Fruit fly (Drosophila melanogaster) whole organism, embryonic: ENCODE results near the gene qtc.
A peak's percentile ranks its signal among the peaks of the same experiment; 100 is the strongest.

Source experiments
- ATbp ChIP-seq: fragments of 200-800 bp; sonication (Bioruptor generic); optimal IDR thresholded peaks from 2 replicates; lab custom pipeline; 2017; ENCODE audit warnings: missing biosample characterization, mild to moderate bottlenecking, missing genetic modification characterization, missing genetic modification reagents
- Aef1 ChIP-seq: fragments of 200-800 bp; sonication (Bioruptor generic); IDR thresholded peaks from 3 replicates; pipeline ENCODE4 v1.3.6; 2022; ENCODE audit warnings: missing biosample characterization, missing genetic modification characterization
- CG10147 ChIP-seq: fragments of 200-800 bp; sonication (Bioruptor generic); optimal IDR thresholded peaks from 2 replicates; lab custom pipeline; 2019; ENCODE audit warnings: missing biosample characterization, mild to moderate bottlenecking, missing genetic modification characterization, moderate library complexity
- CG12299 ChIP-seq: fragments of 200-800 bp; sonication (Bioruptor generic); optimal IDR thresholded peaks from 2 replicates; lab custom pipeline; 2018; ENCODE audit warnings: missing biosample characterization, mild to moderate bottlenecking, missing genetic modification characterization
- CG12769 ChIP-seq: fragments of 200-800 bp; sonication (Bioruptor generic); optimal IDR thresholded peaks from 2 replicates; lab custom pipeline; 2019; ENCODE audit warnings: missing biosample characterization, mild to moderate bottlenecking, missing genetic modification characterization, moderate library complexity
- CG1647 ChIP-seq: fragments of 200-800 bp; sonication (Bioruptor generic); optimal IDR thresholded peaks from 3 replicates; lab custom pipeline; 2016; ENCODE audit warnings: missing biosample characterization, missing genetic modification characterization
- CG17328 ChIP-seq: fragments of 200-800 bp; sonication (Bioruptor generic); IDR thresholded peaks from 2 replicates; pipeline ENCODE4 v1.3.6; 2022; ENCODE audit warnings: missing biosample characterization, missing genetic modification characterization
- CG18599 ChIP-seq: fragments of 200-800 bp; sonication (Bioruptor generic); optimal IDR thresholded peaks from 3 replicates; lab custom pipeline; 2017; ENCODE audit warnings: missing biosample characterization, missing genetic modification characterization, mild to moderate bottlenecking, moderate library complexity, missing genetic modification reagents
- CG18764 ChIP-seq: fragments of 200-800 bp; sonication (Bioruptor generic); optimal IDR thresholded peaks from 3 replicates; lab custom pipeline; 2016; ENCODE audit warnings: missing biosample characterization, missing genetic modification characterization
- CG2120 ChIP-seq: fragments of 200-800 bp; sonication (Bioruptor generic); optimal IDR thresholded peaks from 3 replicates; lab custom pipeline; 2016; ENCODE audit warnings: missing biosample characterization, missing genetic modification characterization
- CG2678 ChIP-seq: fragments of 200-800 bp; sonication (Bioruptor generic); optimal IDR thresholded peaks from 3 replicates; lab custom pipeline; 2019; ENCODE audit warnings: missing biosample characterization, mild to moderate bottlenecking, missing genetic modification characterization, moderate library complexity
- CG2712 ChIP-seq: fragments of 200-800 bp; optimal IDR thresholded peaks from 3 replicates; lab custom pipeline; 2019; ENCODE audit warnings: missing biosample characterization, mild to moderate bottlenecking, missing genetic modification characterization, moderate library complexity
- CG30403 ChIP-seq: fragments of 200-800 bp; sonication (Bioruptor generic); optimal IDR thresholded peaks from 3 replicates; lab custom pipeline; 2016; ENCODE audit warnings: missing biosample characterization, missing genetic modification characterization
- CG31388 ChIP-seq: fragments of 200-800 bp; sonication (Bioruptor generic); optimal IDR thresholded peaks from 2 replicates; lab custom pipeline; 2016; ENCODE audit warnings: missing biosample characterization, missing genetic modification characterization
- CG4404 ChIP-seq: fragments of 200-800 bp; sonication (Bioruptor generic); IDR thresholded peaks from 2 replicates; pipeline ENCODE4 v1.3.6; 2022; ENCODE audit warnings: missing biosample characterization, missing genetic modification characterization
- CG7786 ChIP-seq: fragments of 200-800 bp; sonication (Bioruptor generic); optimal IDR thresholded peaks from 2 replicates; lab custom pipeline; 2016; ENCODE audit warnings: missing biosample characterization, missing genetic modification characterization
- CG7839 ChIP-seq: fragments of 200-800 bp; sonication (Bioruptor generic); optimal IDR thresholded peaks from 3 replicates; lab custom pipeline; 2018; ENCODE audit warnings: missing biosample characterization, mild to moderate bottlenecking, missing genetic modification characterization, moderate library complexity
- CG7987 ChIP-seq: fragments of 200-800 bp; sonication (Bioruptor generic); optimal IDR thresholded peaks from 2 replicates; lab custom pipeline; 2018; ENCODE audit warnings: missing biosample characterization, mild to moderate bottlenecking, missing genetic modification characterization, moderate library complexity
- CG8388 ChIP-seq: fragments of 200-800 bp; sonication (Bioruptor generic); optimal IDR thresholded peaks from 2 replicates; lab custom pipeline; 2019; ENCODE audit warnings: missing biosample characterization, mild to moderate bottlenecking, missing genetic modification characterization, moderate library complexity
- CG8924 ChIP-seq: fragments of 200-800 bp; optimal IDR thresholded peaks from 3 replicates; lab custom pipeline; 2019; ENCODE audit warnings: missing biosample characterization, mild to moderate bottlenecking, missing genetic modification characterization, moderate library complexity
- Chrac-16 ChIP-seq: fragments of 200-800 bp; sonication (Bioruptor generic); optimal IDR thresholded peaks from 3 replicates; lab custom pipeline; 2016; ENCODE audit warnings: missing biosample characterization, missing genetic modification characterization
- Elba2 ChIP-seq: fragments of 200-800 bp; sonication (Bioruptor generic); optimal IDR thresholded peaks from 3 replicates; lab custom pipeline; 2016; ENCODE audit warnings: missing biosample characterization, missing genetic modification characterization
- GATAe ChIP-seq: fragments of 200-800 bp; sonication (Bioruptor generic); conservative IDR thresholded peaks from 2 replicates; pipeline ENCODE4 v1.3.6; 2022; ENCODE audit warnings: missing biosample characterization, missing genetic modification characterization
- Hmr ChIP-seq: fragments of 200-800 bp; sonication (Bioruptor generic); optimal IDR thresholded peaks from 3 replicates; lab custom pipeline; 2017; ENCODE audit warnings: mild to moderate bottlenecking, missing biosample characterization, missing genetic modification reagents, missing genetic modification characterization
- Hr51 ChIP-seq, 2 experiments: fragments of 200-800 bp; sonication (Bioruptor generic); optimal IDR thresholded peaks; 2 replicates in 1 of 2; 3 replicates in 1 of 2; lab custom pipeline; 2016 to 2018; ENCODE audit warnings: missing biosample characterization in 2 of 2, missing genetic modification characterization in 2 of 2, mild to moderate bottlenecking in 1 of 2, moderate library complexity in 1 of 2
- Kr ChIP-seq: fragments of 200-800 bp; sonication (Bioruptor generic); optimal IDR thresholded peaks from 2 replicates; lab custom pipeline; 2017; ENCODE audit warnings: missing biosample characterization, mild to moderate bottlenecking, missing genetic modification characterization
- Rfx ChIP-seq: fragments of 200-800 bp; sonication (Bioruptor generic); IDR thresholded peaks from 2 replicates; pipeline ENCODE4 v1.3.6; 2022; ENCODE audit warnings: missing biosample characterization, missing genetic modification characterization
- Scr ChIP-seq: fragments of 200-800 bp; sonication (Bioruptor generic); IDR thresholded peaks from 2 replicates; pipeline ENCODE4 v1.3.6; 2022; ENCODE audit warnings: missing biosample characterization, missing genetic modification characterization; ENCODE audit not compliant: partially characterized antibody
- Sox102F ChIP-seq: fragments of 200-800 bp; sonication (Bioruptor generic); optimal IDR thresholded peaks from 2 replicates; lab custom pipeline; 2018; ENCODE audit warnings: missing biosample characterization, mild to moderate bottlenecking, missing genetic modification characterization, moderate library complexity
- Sry-δ ChIP-seq: fragments of 200-800 bp; sonication (Bioruptor generic); optimal IDR thresholded peaks from 2 replicates; lab custom pipeline; 2016; ENCODE audit warnings: missing biosample characterization, missing genetic modification characterization
- abd-A ChIP-seq: fragments of 200-800 bp; sonication (Bioruptor generic); optimal IDR thresholded peaks from 3 replicates; lab custom pipeline; 2019; ENCODE audit warnings: missing biosample characterization, mild to moderate bottlenecking, missing genetic modification characterization, moderate library complexity
- amos ChIP-seq: fragments of 200-800 bp; sonication (Bioruptor generic); IDR thresholded peaks from 2 replicates; pipeline ENCODE4 v1.3.6; 2022; ENCODE audit warnings: missing biosample characterization, missing genetic modification characterization; ENCODE audit not compliant: partially characterized antibody
- ap ChIP-seq: fragments of 200-800 bp; sonication (Bioruptor generic); IDR thresholded peaks from 2 replicates; pipeline ENCODE4 v1.3.6; 2022; ENCODE audit warnings: missing biosample characterization, missing genetic modification characterization
- ara ChIP-seq: fragments of 200-800 bp; sonication (Bioruptor generic); IDR thresholded peaks from 2 replicates; pipeline ENCODE4 v1.3.6; 2022; ENCODE audit warnings: missing biosample characterization, missing genetic modification characterization
- bsh ChIP-seq, 2 experiments: fragments of 200-800 bp; sonication (Bioruptor generic); optimal IDR thresholded peaks; 2 replicates each; lab custom pipeline; 2017 to 2018; ENCODE audit warnings: mild to moderate bottlenecking in 2 of 2, missing biosample characterization in 2 of 2, missing genetic modification characterization in 2 of 2, moderate library complexity in 1 of 2
- cad ChIP-seq: fragments of >200 bp; optimal IDR thresholded peaks from 2 replicates; lab custom pipeline; 2017; ENCODE audit warnings: missing biosample characterization, missing genetic modification characterization
- cg ChIP-seq: fragments of 200-800 bp; sonication (Bioruptor generic); optimal IDR thresholded peaks from 3 replicates; lab custom pipeline; 2019; ENCODE audit warnings: missing biosample characterization, mild to moderate bottlenecking, missing genetic modification characterization, moderate library complexity
- dmrt11E ChIP-seq: fragments of 200-800 bp; sonication (Bioruptor generic); optimal IDR thresholded peaks from 3 replicates; lab custom pipeline; 2018; ENCODE audit warnings: missing biosample characterization, mild to moderate bottlenecking, missing genetic modification characterization, moderate library complexity
- dmrt99B ChIP-seq: fragments of 200-800 bp; sonication (Bioruptor generic); optimal IDR thresholded peaks from 2 replicates; lab custom pipeline; 2018; ENCODE audit warnings: missing biosample characterization, mild to moderate bottlenecking, missing genetic modification characterization, moderate library complexity
- dpn ChIP-seq, 2 experiments: fragments of 200-800 bp; sonication (Bioruptor generic); optimal IDR thresholded peaks; 3 replicates each; lab custom pipeline; 2016; ENCODE audit warnings: missing biosample characterization in 2 of 2, missing genetic modification characterization in 2 of 2
- eyg ChIP-seq: fragments of 200-800 bp; sonication (Bioruptor generic); optimal IDR thresholded peaks from 3 replicates; lab custom pipeline; 2016; ENCODE audit warnings: missing biosample characterization, missing genetic modification characterization
- grn ChIP-seq: fragments of 200-800 bp; sonication (Bioruptor generic); optimal IDR thresholded peaks from 3 replicates; lab custom pipeline; 2017; ENCODE audit warnings: missing biosample characterization, missing genetic modification characterization
- gro ChIP-seq: fragments of 200-800 bp; sonication (Bioruptor generic); optimal IDR thresholded peaks from 2 replicates; lab custom pipeline; 2016; ENCODE audit warnings: missing biosample characterization, missing genetic modification characterization
- lilli ChIP-seq: fragments of 200-800 bp; sonication (Bioruptor generic); optimal IDR thresholded peaks from 3 replicates; lab custom pipeline; 2016; ENCODE audit warnings: missing biosample characterization, missing genetic modification characterization
- phol ChIP-seq: fragments of 200-800 bp; sonication (Bioruptor generic); optimal IDR thresholded peaks from 3 replicates; lab custom pipeline; 2018; ENCODE audit warnings: missing biosample characterization, mild to moderate bottlenecking, missing genetic modification characterization, moderate library complexity
- row ChIP-seq: fragments of 200-800 bp; sonication (Bioruptor generic); IDR thresholded peaks from 3 replicates; pipeline ENCODE4 v1.3.6; 2022; ENCODE audit warnings: missing biosample characterization, missing genetic modification characterization
- sob ChIP-seq: fragments of 200-800 bp; sonication (Bioruptor generic); IDR thresholded peaks from 2 replicates; pipeline ENCODE4 v1.3.6; 2022; ENCODE audit warnings: missing biosample characterization, missing genetic modification characterization
- tio ChIP-seq: fragments of 200-800 bp; sonication (Bioruptor generic); optimal IDR thresholded peaks from 2 replicates; lab custom pipeline; 2017; ENCODE audit warnings: missing biosample characterization, missing genetic modification characterization, inconsistent platforms
- unc-4 ChIP-seq: fragments of 200-800 bp; sonication (Bioruptor generic); IDR thresholded peaks from 2 replicates; pipeline ENCODE4 v1.3.6; 2022; ENCODE audit warnings: missing biosample characterization, missing genetic modification characterization; ENCODE audit not compliant: partially characterized antibody
- yki ChIP-seq: fragments of >200 bp; optimal IDR thresholded peaks from 3 replicates; lab custom pipeline; 2018
- zfh1 ChIP-seq: fragments of 200-800 bp; sonication (Bioruptor generic); IDR thresholded peaks from 3 replicates; pipeline ENCODE4 v1.3.6; 2022; ENCODE audit warnings: missing biosample characterization, missing genetic modification characterization

qtc gene

dm6 chr2L:5085561-5085960 lies 24.9 kb downstream of the qtc start (continued):
- TF ChIP-seq tio (GFP tag; lab: Kevin White, UChicago) (no peak), yki (lab: Kevin White, UChicago) (no peak), unc-4 (no peak), Elba2 (GFP tag; lab: Kevin White, UChicago) (no peak), gro (GFP tag; lab: Kevin White, UChicago) (no peak), sob (no peak), cg (no peak), grn (GFP tag; lab: Kevin White, UChicago) (no peak), CG12769 (tag; lab: Kevin White, UChicago) (no peak), row (GFP tag; lab: Robert Waterston, UW) (peak; percentile 39; the same call in 1 of the 3 replicates), cad (GFP tag; lab: Kevin White, UChicago) (no peak), Hmr (GFP tag; lab: Kevin White, UChicago) (peak; percentile 37), amos (GFP tag; lab: Robert Waterston, UW) (no peak), zfh1 (GFP tag; lab: Robert Waterston, UW) (no peak), ara (GFP tag; lab: Robert Waterston, UW) (no peak), CG31388 (GFP tag; lab: Kevin White, UChicago) (no peak), Kr (no peak), CG8924 (tag; lab: Kevin White, UChicago) (no peak), CG2712 (tag; lab: Kevin White, UChicago) (peak; percentile 8), CG10147 (GFP tag; lab: Kevin White, UChicago) (no peak), bsh (GFP tag; optimal IDR thresholded peaks at IDR 0.05; lab: Kevin White, UChicago) (peak in 1 of 2 experiments; percentile 4), Hr51 (GFP tag; optimal IDR thresholded peaks at IDR 0.05; lab: Kevin White, UChicago) (peak in 1 of 2 experiments; percentile 12), Sry-δ (GFP tag; lab: Kevin White, UChicago) (no peak), CG8388 (GFP tag; lab: Kevin White, UChicago) (peak; percentile 16), Chrac-16 (GFP tag; lab: Kevin White, UChicago) (no peak), Rfx (GFP tag; lab: Robert Waterston, UW) (no peak), CG2120 (GFP tag; lab: Kevin White, UChicago) (peak; percentile 31), CG18599 (peak; percentile 40), GATAe (GFP tag; lab: Robert Waterston, UW) (no peak), dmrt99B (peak; percentile 12), dmrt11E (tag; lab: Kevin White, UChicago) (no peak), CG17328 (GFP tag; lab: Robert Waterston, UW) (no peak), Scr (GFP tag; lab: Robert Waterston, UW) (no peak), CG30403 (GFP tag; lab: Kevin White, UChicago) (no peak), CG4404 (GFP tag; lab: Robert Waterston, UW) (no peak), CG2678 (tag; lab: Kevin White, UChicago) (peak; percentile 4), Sox102F (GFP tag; lab: Kevin White, UChicago) (peak; percentile 9), CG7786 (GFP tag; lab: Kevin White, UChicago) (no peak), phol (tag; lab: Kevin White, UChicago) (no peak), lilli (no peak), dpn (GFP tag; optimal IDR thresholded peaks at IDR 0.05; lab: Kevin White, UChicago) (peak in 1 of 2 experiments; percentile 5), CG18764 (no peak), Aef1 (GFP tag; lab: Robert Waterston, UW) (no peak), CG7839 (tag; lab: Kevin White, UChicago) (peak; percentile 28), ap (GFP tag; lab: Robert Waterston, UW) (no peak), CG7987 (no peak), abd-A (tag; lab: Kevin White, UChicago) (no peak), CG12299 (tag; lab: Kevin White, UChicago) (no peak), CG1647 (GFP tag; lab: Kevin White, UChicago) (no peak), ATbp (GFP tag; lab: Kevin White, UChicago) (no peak), eyg (no peak)
